Fruit fly (Drosophila melanogaster): Measurements from ENCODE around the gene RPA2.

RPA2 gene

DNA sequence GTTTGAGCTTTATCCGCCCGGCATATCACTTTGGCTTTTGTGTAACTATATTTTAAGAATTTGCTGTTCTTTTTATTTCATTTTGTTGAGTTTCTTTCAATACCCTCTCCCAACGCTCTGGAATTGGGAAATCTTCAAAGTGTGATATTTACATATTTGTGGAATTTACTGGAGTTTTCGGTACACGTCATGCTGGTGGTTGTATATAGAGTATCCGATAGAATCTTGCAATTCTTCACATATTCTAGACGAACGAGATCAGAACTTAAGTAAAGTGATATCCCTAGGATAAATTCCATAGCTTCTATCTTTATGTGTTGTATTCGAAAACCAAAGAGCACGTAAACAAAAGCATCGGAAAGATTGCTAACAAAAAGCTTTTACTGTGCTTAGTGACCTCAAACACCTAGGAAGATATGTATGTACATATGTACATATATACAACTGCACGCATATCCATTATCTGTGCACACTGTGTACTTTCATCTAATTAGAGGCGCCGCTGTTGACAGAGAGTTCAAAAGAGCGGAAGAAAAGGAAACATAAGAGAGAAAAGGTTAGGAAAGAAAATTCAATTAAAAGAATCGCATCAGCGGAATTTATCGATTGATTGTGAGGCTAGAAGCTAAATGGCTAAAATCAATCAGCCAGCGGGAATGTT lies 29.1 kb downstream of the RPA2 start (continued):
- peak; percentile 79 for TF ChIP-seq lab (GFP tag; optimal IDR thresholded peaks at IDR 0.05)
- peak; percentile 17 for TF ChIP-seq CG3838 (GFP tag; optimal IDR thresholded peaks at IDR 0.05)
- no peak for TF ChIP-seq zen2 (GFP tag; IDR thresholded peaks at IDR 0.05; ENCODE audit: partially characterized antibody)
- TF ChIP-seq Eip74EF (GFP tag; optimal IDR thresholded peaks at IDR 0.05) = peak in 1 of 2 experiments; percentile 42
- peak; percentile 36; the same call in 1 of the 2 replicates for TF ChIP-seq ranshi (GFP tag; IDR thresholded peaks at IDR 0.05)
- TF ChIP-seq Sox100B (GFP tag; optimal IDR thresholded peaks at IDR 0.05) = peak; percentile 55
- TF ChIP-seq CG17385 (GFP tag; optimal IDR thresholded peaks at IDR 0.05) = peak; percentile 54
- peak; percentile 13 for TF ChIP-seq ash1 (GFP tag; optimal IDR thresholded peaks at IDR 0.05)
- TF ChIP-seq CG2202 (tag; optimal IDR thresholded peaks at IDR 0.05) = peak; percentile 55
- peak; percentile 28 for TF ChIP-seq Camta (GFP tag; optimal IDR thresholded peaks at IDR 0.05)
- TF ChIP-seq CG18476 (GFP tag; optimal IDR thresholded peaks at IDR 0.05) = peak; percentile 11
- TF ChIP-seq schlank (tag; optimal IDR thresholded peaks at IDR 0.05) = peak; percentile 15
- TF ChIP-seq exex (tag; optimal IDR thresholded peaks at IDR 0.05) = peak; percentile 51
- no peak for TF ChIP-seq Dp (GFP tag; optimal IDR thresholded peaks at IDR 0.05)
- TF ChIP-seq eve (GFP tag; optimal IDR thresholded peaks at IDR 0.05) = peak in 1 of 2 experiments; percentile 20
- TF ChIP-seq CG8924 (tag; optimal IDR thresholded peaks at IDR 0.05) = peak; percentile 6
- peak; percentile 62 for TF ChIP-seq CG13296 (GFP tag; optimal IDR thresholded peaks at IDR 0.05)
- peak; percentile 48; the same call in 1 of the 2 replicates for TF ChIP-seq CG31441 (GFP tag; IDR thresholded peaks at IDR 0.05)
- peak; percentile 43 for TF ChIP-seq CG11723 (GFP tag; optimal IDR thresholded peaks at IDR 0.05)
- peak; percentile 2 for TF ChIP-seq B-H2 (GFP tag; optimal IDR thresholded peaks at IDR 0.05)
- TF ChIP-seq CG12299 (tag; optimal IDR thresholded peaks at IDR 0.05) = peak; percentile 48
- peak; percentile 52 for TF ChIP-seq CG1529 (GFP tag; optimal IDR thresholded peaks at IDR 0.05)
- no peak for TF ChIP-seq ewg (GFP tag; optimal IDR thresholded peaks at IDR 0.05)
- TF ChIP-seq Blimp-1 (GFP tag; optimal IDR thresholded peaks at IDR 0.05) = peak; percentile 63
- TF ChIP-seq CG12219 (GFP tag; optimal IDR thresholded peaks at IDR 0.05) = peak; percentile 31
- TF ChIP-seq CG13424 (tag; optimal IDR thresholded peaks at IDR 0.05) = peak; percentile 62
- TF ChIP-seq btn (GFP tag; optimal IDR thresholded peaks at IDR 0.05) = peak; percentile 9
- TF ChIP-seq CG18619 (GFP tag; optimal IDR thresholded peaks at IDR 0.05) = peak; percentile 42
- peak; percentile 62; the same call in 2 of the 3 replicates for TF ChIP-seq so (GFP tag; IDR thresholded peaks at IDR 0.05)
- peak; percentile 42 for TF ChIP-seq Spps (tag; optimal IDR thresholded peaks at IDR 0.05)
- TF ChIP-seq cwo (GFP tag; optimal IDR thresholded peaks at IDR 0.05) = no peak
- peak; percentile 36 for TF ChIP-seq tio (GFP tag; optimal IDR thresholded peaks at IDR 0.05)
- TF ChIP-seq CG13123 (GFP tag; optimal IDR thresholded peaks at IDR 0.05) = peak; percentile 16
- peak; percentile 35 for TF ChIP-seq CG18764 (GFP tag; optimal IDR thresholded peaks at IDR 0.05)
- TF ChIP-seq run (tag; optimal IDR thresholded peaks at IDR 0.05) = peak; percentile 46
- peak; percentile 12 for TF ChIP-seq caup (GFP tag; optimal IDR thresholded peaks at IDR 0.05; ENCODE audit: severe bottlenecking)
- no peak for TF ChIP-seq CG2120 (GFP tag; optimal IDR thresholded peaks at IDR 0.05)
- TF ChIP-seq row (GFP tag; IDR thresholded peaks at IDR 0.05) = peak; percentile 21; the same call in 1 of the 3 replicates
- peak; percentile 19 for TF ChIP-seq Hmr (GFP tag; optimal IDR thresholded peaks at IDR 0.05)
- peak; percentile 39 for TF ChIP-seq CG15696 (tag; optimal IDR thresholded peaks at IDR 0.05)
- peak; percentile 14 for TF ChIP-seq NK7.1 (GFP tag; optimal IDR thresholded peaks at IDR 0.05)
- TF ChIP-seq hkb (optimal IDR thresholded peaks at IDR 0.05) = no peak
- peak; percentile 46; the same call in 1 of the 2 replicates for TF ChIP-seq hkb (GFP tag; IDR thresholded peaks at IDR 0.05)
- peak; percentile 39; the same call in 1 of the 2 replicates for TF ChIP-seq HLH3B (GFP tag; IDR thresholded peaks at IDR 0.05)
- peak; percentile 40 for TF ChIP-seq CG10543 (GFP tag; optimal IDR thresholded peaks at IDR 0.05)
- TF ChIP-seq ATbp (GFP tag; optimal IDR thresholded peaks at IDR 0.05) = peak; percentile 92
- no peak for TF ChIP-seq lmd (GFP tag; IDR thresholded peaks at IDR 0.05)
- peak; percentile 72; the same call in 2 of the 3 replicates for TF ChIP-seq gce (GFP tag; IDR thresholded peaks at IDR 0.05)
